Fruit fly (Drosophila melanogaster) whole organism, embryonic: ENCODE data around the gene CG9961.

ENCODE experiments used
- ATbp ChIP-seq: fragments of 200-800 bp; sonication (Bioruptor generic); optimal IDR thresholded peaks from 2 replicates; lab custom pipeline; 2017; ENCODE audit warnings: missing biosample characterization, mild to moderate bottlenecking, missing genetic modification characterization, missing genetic modification reagents
- Antp ChIP-seq: fragments of 200-800 bp; sonication (Bioruptor generic); optimal IDR thresholded peaks from 3 replicates; lab custom pipeline; 2016; ENCODE audit warnings: missing biosample characterization, missing genetic modification characterization
- Bdp1 ChIP-seq: fragments of 200-800 bp; sonication (Bioruptor generic); optimal IDR thresholded peaks from 3 replicates; lab custom pipeline; 2016; ENCODE audit warnings: missing biosample characterization, missing genetic modification characterization
- CG10147 ChIP-seq: fragments of 200-800 bp; sonication (Bioruptor generic); optimal IDR thresholded peaks from 2 replicates; lab custom pipeline; 2019; ENCODE audit warnings: missing biosample characterization, mild to moderate bottlenecking, missing genetic modification characterization, moderate library complexity
- CG10209 ChIP-seq: fragments of 200-800 bp; sonication (Bioruptor generic); optimal IDR thresholded peaks from 3 replicates; lab custom pipeline; 2017; ENCODE audit warnings: missing biosample characterization, mild to moderate bottlenecking, missing genetic modification characterization, missing genetic modification reagents
- CG13424 ChIP-seq: fragments of 200-800 bp; sonication (Bioruptor generic); optimal IDR thresholded peaks from 2 replicates; lab custom pipeline; 2019; ENCODE audit warnings: missing biosample characterization, mild to moderate bottlenecking, missing genetic modification characterization, moderate library complexity
- CG15601 ChIP-seq: fragments of 200-800 bp; sonication (Bioruptor generic); optimal IDR thresholded peaks from 3 replicates; lab custom pipeline; 2019; ENCODE audit warnings: missing biosample characterization, mild to moderate bottlenecking, missing genetic modification characterization, moderate library complexity
- CG1603 ChIP-seq: fragments of 200-800 bp; sonication (Bioruptor generic); optimal IDR thresholded peaks from 2 replicates; lab custom pipeline; 2019; ENCODE audit warnings: missing biosample characterization, mild to moderate bottlenecking, missing genetic modification characterization, moderate library complexity
- CG16779 ChIP-seq: fragments of 200-800 bp; sonication (Bioruptor generic); IDR thresholded peaks from 2 replicates; pipeline ENCODE4 v1.3.6; 2022; ENCODE audit warnings: missing biosample characterization, missing genetic modification characterization
- CG17802 ChIP-seq: fragments of 200-800 bp; sonication (Bioruptor generic); optimal IDR thresholded peaks from 2 replicates; lab custom pipeline; 2018; ENCODE audit warnings: missing biosample characterization, mild to moderate bottlenecking, missing genetic modification characterization, moderate library complexity
- CG18011 ChIP-seq: fragments of 200-800 bp; sonication (Bioruptor generic); optimal IDR thresholded peaks from 2 replicates; lab custom pipeline; 2017; ENCODE audit warnings: missing biosample characterization, missing genetic modification characterization, mild to moderate bottlenecking, moderate library complexity, missing genotype
- CG18476 ChIP-seq: fragments of 200-800 bp; sonication (Bioruptor generic); optimal IDR thresholded peaks from 2 replicates; lab custom pipeline; 2016; ENCODE audit warnings: missing biosample characterization, mild to moderate bottlenecking, missing genetic modification characterization
- CG34422 ChIP-seq: fragments of 200-800 bp; sonication (Bioruptor generic); IDR thresholded peaks from 3 replicates; pipeline ENCODE4 v1.3.6; 2022; ENCODE audit warnings: missing biosample characterization, missing genetic modification characterization
- CG43689 ChIP-seq: fragments of 200-800 bp; sonication (Bioruptor generic); IDR thresholded peaks from 2 replicates; pipeline ENCODE4 v1.3.6; 2022; ENCODE audit warnings: missing biosample characterization, missing genetic modification characterization
- CG4404 ChIP-seq: fragments of 200-800 bp; sonication (Bioruptor generic); IDR thresholded peaks from 2 replicates; pipeline ENCODE4 v1.3.6; 2022; ENCODE audit warnings: missing biosample characterization, missing genetic modification characterization
- CG5245 ChIP-seq: fragments of 200-800 bp; sonication (Bioruptor generic); optimal IDR thresholded peaks from 3 replicates; lab custom pipeline; 2016; ENCODE audit warnings: missing biosample characterization, missing genetic modification characterization
- CG7745 ChIP-seq: fragments of 200-800 bp; sonication (Bioruptor generic); optimal IDR thresholded peaks from 2 replicates; lab custom pipeline; 2018; ENCODE audit warnings: missing biosample characterization, mild to moderate bottlenecking, missing genetic modification characterization, moderate library complexity
- CG8359 ChIP-seq: fragments of 200-800 bp; sonication (Bioruptor generic); optimal IDR thresholded peaks from 2 replicates; lab custom pipeline; 2017; ENCODE audit warnings: missing biosample characterization, mild to moderate bottlenecking, missing genetic modification characterization, borderline replicate concordance
- Doc2 ChIP-seq: fragments of 200-800 bp; sonication (Bioruptor generic); IDR thresholded peaks from 2 replicates; pipeline ENCODE4 v1.3.6; 2022; ENCODE audit warnings: missing biosample characterization, missing genetic modification characterization
- E2f1 ChIP-seq: fragments of 200-800 bp; sonication (Bioruptor generic); IDR thresholded peaks from 2 replicates; pipeline ENCODE4 v1.3.6; 2022; ENCODE audit warnings: missing biosample characterization, missing genetic modification characterization
- Fer2 ChIP-seq: fragments of 200-800 bp; sonication (Bioruptor generic); optimal IDR thresholded peaks from 2 replicates; lab custom pipeline; 2018; ENCODE audit warnings: missing biosample characterization, mild to moderate bottlenecking, missing genetic modification characterization, moderate library complexity
- Hand ChIP-seq: fragments of 200-800 bp; sonication (Bioruptor generic); optimal IDR thresholded peaks from 2 replicates; lab custom pipeline; 2017; ENCODE audit warnings: mild to moderate bottlenecking, missing biosample characterization, missing genetic modification reagents, missing genetic modification characterization
- Hmx ChIP-seq: fragments of 200-800 bp; sonication (Bioruptor generic); optimal IDR thresholded peaks from 2 replicates; lab custom pipeline; 2016; ENCODE audit warnings: missing biosample characterization, missing genetic modification characterization
- Hr78 ChIP-seq, 2 experiments: fragments of 200-800 bp in 1 of 2; fragments of >200 bp in 1 of 2; sonication (Bioruptor generic) in 1 of 2; optimal IDR thresholded peaks; 2 replicates each; lab custom pipeline; 2017 to 2019; ENCODE audit warnings: missing biosample characterization in 2 of 2, missing genetic modification characterization in 2 of 2, mild to moderate bottlenecking in 1 of 2, moderate library complexity in 1 of 2
- Lim3 ChIP-seq: fragments of 200-800 bp; sonication (Bioruptor generic); IDR thresholded peaks from 2 replicates; pipeline ENCODE4 v1.3.6; 2022; ENCODE audit warnings: missing biosample characterization, missing genetic modification characterization
- Optix ChIP-seq: fragments of 200-800 bp; sonication (Bioruptor generic); IDR thresholded peaks from 3 replicates; pipeline ENCODE4 v1.3.6; 2022; ENCODE audit warnings: missing biosample characterization, missing genetic modification characterization
- Sin3A ChIP-seq: fragments of >200 bp; optimal IDR thresholded peaks from 2 replicates; lab custom pipeline; 2018
- Tbp ChIP-seq: fragments of >200 bp; optimal IDR thresholded peaks from 2 replicates; lab custom pipeline; 2018; ENCODE audit warnings: missing biosample characterization, missing genetic modification characterization
- ab ChIP-seq: fragments of 200-800 bp; sonication (Bioruptor generic); optimal IDR thresholded peaks from 2 replicates; lab custom pipeline; 2016; ENCODE audit warnings: missing biosample characterization, missing genetic modification characterization
- br ChIP-seq: fragments of >200 bp; optimal IDR thresholded peaks from 2 replicates; lab custom pipeline; 2017
- chif ChIP-seq, 2 experiments: fragments of 200-800 bp; sonication (Bioruptor generic); optimal IDR thresholded peaks; 3 replicates each; lab custom pipeline; 2016; ENCODE audit warnings: missing biosample characterization in 2 of 2, missing genetic modification characterization in 2 of 2
- fd64A ChIP-seq: fragments of 200-800 bp; sonication (Bioruptor generic); optimal IDR thresholded peaks from 3 replicates; lab custom pipeline; 2018; ENCODE audit warnings: missing biosample characterization, mild to moderate bottlenecking, missing genetic modification characterization
- fru ChIP-seq: fragments of >200 bp; optimal IDR thresholded peaks from 2 replicates; lab custom pipeline; 2017
- ftz-f1 ChIP-seq: fragments of 200-800 bp; sonication (Bioruptor generic); optimal IDR thresholded peaks from 2 replicates; lab custom pipeline; 2016; ENCODE audit warnings: missing biosample characterization, missing genetic modification characterization
- ham ChIP-seq: fragments of 200-800 bp; sonication (Bioruptor generic); IDR thresholded peaks from 2 replicates; pipeline ENCODE4 v1.3.6; 2022; ENCODE audit warnings: missing biosample characterization, missing genetic modification characterization
- kay ChIP-seq: fragments of 200-800 bp; sonication (Bioruptor generic); optimal IDR thresholded peaks from 2 replicates; lab custom pipeline; 2016; ENCODE audit warnings: missing biosample characterization, missing genetic modification characterization
- lmd ChIP-seq: fragments of 200-800 bp; sonication (Bioruptor generic); IDR thresholded peaks from 2 replicates; pipeline ENCODE4 v1.3.6; 2022; ENCODE audit warnings: missing biosample characterization, missing genetic modification characterization
- lov ChIP-seq, 2 experiments: fragments of 200-800 bp in 1 of 2; fragments of >200 bp in 1 of 2; sonication (Bioruptor generic) in 1 of 2; IDR thresholded peaks in 1 of 2; optimal IDR thresholded peaks in 1 of 2; 2 replicates in 1 of 2; 3 replicates in 1 of 2; pipeline versions ENCODE4 v1.3.6 to Lab custom; 2017 to 2022; ENCODE audit warnings: missing biosample characterization in 1 of 2, missing genetic modification characterization in 1 of 2
- nau ChIP-seq: fragments of 200-800 bp; sonication (Bioruptor generic); optimal IDR thresholded peaks from 3 replicates; lab custom pipeline; 2017; ENCODE audit warnings: missing biosample characterization, mild to moderate bottlenecking, missing genetic modification characterization, missing genetic modification reagents
- pnt ChIP-seq: fragments of 200-800 bp; sonication (Bioruptor generic); optimal IDR thresholded peaks from 3 replicates; lab custom pipeline; 2016; ENCODE audit warnings: missing biosample characterization, missing genetic modification characterization
- psq ChIP-seq: fragments of 200-800 bp; sonication (Bioruptor generic); optimal IDR thresholded peaks from 2 replicates; lab custom pipeline; 2017; ENCODE audit warnings: missing biosample characterization, missing genetic modification characterization
- scrt ChIP-seq: fragments of 200-800 bp; sonication (Bioruptor generic); optimal IDR thresholded peaks from 2 replicates; lab custom pipeline; 2018; ENCODE audit warnings: missing biosample characterization, mild to moderate bottlenecking, missing genetic modification characterization, moderate library complexity
- sim ChIP-seq: fragments of 200-800 bp; sonication (Bioruptor generic); IDR thresholded peaks from 2 replicates; pipeline ENCODE4 v1.3.6; 2022; ENCODE audit warnings: missing biosample characterization, missing genetic modification characterization
- sima ChIP-seq: fragments of 200-800 bp; sonication (Bioruptor generic); optimal IDR thresholded peaks from 2 replicates; lab custom pipeline; 2016; ENCODE audit warnings: missing biosample characterization, missing genetic modification characterization
- so ChIP-seq: fragments of 200-800 bp; sonication (Bioruptor generic); IDR thresholded peaks from 3 replicates; pipeline ENCODE4 v1.3.6; 2022; ENCODE audit warnings: missing biosample characterization, missing genetic modification characterization
- sug ChIP-seq: fragments of 200-800 bp; optimal IDR thresholded peaks from 2 replicates; lab custom pipeline; 2019; ENCODE audit warnings: missing biosample characterization, mild to moderate bottlenecking, missing genetic modification characterization, moderate library complexity
- tin ChIP-seq: fragments of 200-800 bp; sonication (Bioruptor generic); optimal IDR thresholded peaks from 3 replicates; lab custom pipeline; 2016; ENCODE audit warnings: missing biosample characterization, missing genetic modification characterization
- tx ChIP-seq: fragments of 200-800 bp; sonication (Bioruptor generic); optimal IDR thresholded peaks from 2 replicates; lab custom pipeline; 2016; ENCODE audit warnings: missing biosample characterization, missing genetic modification characterization
- zf30C ChIP-seq: fragments of 200-800 bp; sonication (Bioruptor generic); optimal IDR thresholded peaks from 3 replicates; lab custom pipeline; 2018; ENCODE audit warnings: missing biosample characterization, mild to moderate bottlenecking, missing genetic modification characterization
- zfh1 ChIP-seq: fragments of 200-800 bp; sonication (Bioruptor generic); IDR thresholded peaks from 3 replicates; pipeline ENCODE4 v1.3.6; 2022; ENCODE audit warnings: missing biosample characterization, missing genetic modification characterization

Gene CG9961

dm6 chr2L:2765659-2766373 is 21.1 kb upstream of the CG9961 start, which contains the start of the genes Snx21 and aph-1 (continued):
- TF ChIP-seq Hmx, result peak; percentile 77
- no peak for TF ChIP-seq lov (optimal IDR thresholded peaks at IDR 0.05; lab: Kevin White, UChicago)
- TF ChIP-seq lov (GFP tag; IDR thresholded peaks at IDR 0.05; lab: Robert Waterston, UW), result 0 out of 3 replicates have a peak, but pooled peaks have one; percentile 56
- peak; percentile 87 for TF ChIP-seq tin (GFP tag; lab: Kevin White, UChicago)
- peak; percentile 78; the same call in 2 of the 3 replicates for TF ChIP-seq Optix (GFP tag; lab: Robert Waterston, UW)
- peak; percentile 89 for TF ChIP-seq CG15601 (tag; lab: Kevin White, UChicago)
- TF ChIP-seq CG5245, result peak; percentile 85
- TF ChIP-seq sima, result no peak
- TF ChIP-seq Sin3A (lab: Kevin White, UChicago), result peak; percentile 36
- peak; percentile 87 for TF ChIP-seq CG4404 (GFP tag; lab: Robert Waterston, UW)
- TF ChIP-seq so, result peak; percentile 90
- TF ChIP-seq pnt (GFP tag; lab: Kevin White, UChicago), result peak; percentile 89
- 0 out of 2 replicates have a peak, but pooled peaks have one; percentile 58 for TF ChIP-seq Lim3 (GFP tag; lab: Robert Waterston, UW)
- peak; percentile 91 for TF ChIP-seq CG34422
- no peak for TF ChIP-seq fru (lab: Kevin White, UChicago)
- TF ChIP-seq ATbp (GFP tag; lab: Kevin White, UChicago), result peak; percentile 88
- peak; percentile 86 for TF ChIP-seq CG18476
- peak; percentile 73 for TF ChIP-seq CG1603 (tag; lab: Kevin White, UChicago)
- peak; percentile 92 for TF ChIP-seq CG10209 (GFP tag; lab: Kevin White, UChicago)
- TF ChIP-seq Tbp (GFP tag; lab: Kevin White, UChicago), result no peak
- TF ChIP-seq ab, result peak; percentile 75
- TF ChIP-seq zfh1 (GFP tag; lab: Robert Waterston, UW), result peak; percentile 86
- peak; percentile 89 for TF ChIP-seq E2f1
- TF ChIP-seq CG8359 (GFP tag; lab: Kevin White, UChicago), result peak; percentile 82
- TF ChIP-seq zf30C (GFP tag; lab: Kevin White, UChicago), result no peak
- TF ChIP-seq br (lab: Kevin White, UChicago), result no peak
- TF ChIP-seq sug (tag; lab: Kevin White, UChicago), result peak; percentile 92
- peak; percentile 77 for TF ChIP-seq psq (GFP tag; lab: Kevin White, UChicago)
- peak; percentile 63 for TF ChIP-seq CG17802 (tag; lab: Kevin White, UChicago)
- TF ChIP-seq scrt (GFP tag; lab: Kevin White, UChicago), result peak; percentile 90
- TF ChIP-seq nau, result peak; percentile 82
- peak; percentile 94 for TF ChIP-seq CG13424 (tag; lab: Kevin White, UChicago)
- peak; percentile 93 for TF ChIP-seq Antp
- TF ChIP-seq kay (GFP tag; lab: Kevin White, UChicago), result peak; percentile 92
- TF ChIP-seq sim (GFP tag; lab: Robert Waterston, UW), result peak; percentile 62; the same call in 1 of the 2 replicates
- 0 out of 2 replicates have a peak, but pooled peaks have one; percentile 47 for TF ChIP-seq Doc2 (GFP tag; lab: Robert Waterston, UW)
- TF ChIP-seq chif (GFP tag; optimal IDR thresholded peaks at IDR 0.05; lab: Kevin White, UChicago), result peak; percentile 76 to 91
- peak; percentile 34 for TF ChIP-seq ftz-f1 (GFP tag; lab: Kevin White, UChicago)
- peak; percentile 82 for TF ChIP-seq Fer2
- peak; percentile 88 for TF ChIP-seq Hand (GFP tag; lab: Kevin White, UChicago)
- peak; percentile 91 for TF ChIP-seq CG10147 (GFP tag; lab: Kevin White, UChicago)
- peak; percentile 86 for TF ChIP-seq tx (GFP tag; lab: Kevin White, UChicago)
- TF ChIP-seq CG43689 (GFP tag; lab: Robert Waterston, UW), result peak; percentile 52
- TF ChIP-seq Bdp1 (GFP tag; lab: Kevin White, UChicago), result peak; percentile 66
- peak; percentile 14; the same call in 1 of the 2 replicates for TF ChIP-seq CG16779 (GFP tag; lab: Robert Waterston, UW)
- no peak for TF ChIP-seq CG7745 (tag; lab: Kevin White, UChicago)
- peak in 1 of 2 experiments; percentile 58 for TF ChIP-seq Hr78 (GFP tag; optimal IDR thresholded peaks at IDR 0.05; lab: Kevin White, UChicago)
- peak; percentile 70 for TF ChIP-seq CG18011 (GFP tag; lab: Kevin White, UChicago)
- TF ChIP-seq lmd, result peak; percentile 91
- peak; percentile 67 for TF ChIP-seq ham (GFP tag; lab: Robert Waterston, UW)
- peak; percentile 42 for TF ChIP-seq fd64A (GFP tag; lab: Kevin White, UChicago)
